Worm (Caenorhabditis elegans) whole organism, young adult: Measurements from ENCODE around the gene T08A9.13.

Experiments used
- bed-1 ChIP-seq: fragments of 200-800 bp; sonication (Bioruptor generic); IDR thresholded peaks from 2 replicates; pipeline ENCODE4 v1.3.6; 2022; ENCODE audit warnings: missing genetic modification reagents, missing genetic modification characterization, missing compliant biosample characterization
- pha-4 ChIP-seq: fragments of 150-350 bp; sonication (generic microtip); optimal IDR thresholded peaks from 2 replicates; lab custom pipeline; 2014; ENCODE audit warnings: missing biosample characterization, missing genetic modification reagents, missing genetic modification characterization
- snpc-4 ChIP-seq, 5 experiments: fragments of 150-350 bp in 1 of 5; sonication (generic microtip) in 4 of 5; optimal IDR thresholded peaks; 2 replicates each; lab custom pipeline; 2014 to 2018; ENCODE audit warnings: missing genetic modification characterization in 5 of 5, missing biosample characterization in 3 of 5, antibody characterized with exemption in 2 of 5, mild to moderate bottlenecking in 2 of 5, missing compliant biosample characterization in 2 of 5, missing genotype in 2 of 5, moderate library complexity in 2 of 5, missing genetic modification reagents in 1 of 5

- TF ChIP-seq snpc-4 (GFP tag; optimal IDR thresholded peaks at IDR 0.05; lab: Kevin White, UChicago) = no peak
- TF ChIP-seq snpc-4 (tag; optimal IDR thresholded peaks at IDR 0.05; lab: Kevin White, UChicago) = peak in 3 of 4 experiments; percentile 3 to 7 (median 5)
- no peak for TF ChIP-seq pha-4 (tag; lab: Kevin White, UChicago)
- TF ChIP-seq bed-1 (GFP tag; lab: Robert Waterston, UW) = no peak
Observed at ce11 chrX:7306434-7306833, 15.8 kb downstream of the T08A9.13 start.
